Comparison of ENCODE assay signal across 4 worm cellular contexts in the genomic region with DNA sequence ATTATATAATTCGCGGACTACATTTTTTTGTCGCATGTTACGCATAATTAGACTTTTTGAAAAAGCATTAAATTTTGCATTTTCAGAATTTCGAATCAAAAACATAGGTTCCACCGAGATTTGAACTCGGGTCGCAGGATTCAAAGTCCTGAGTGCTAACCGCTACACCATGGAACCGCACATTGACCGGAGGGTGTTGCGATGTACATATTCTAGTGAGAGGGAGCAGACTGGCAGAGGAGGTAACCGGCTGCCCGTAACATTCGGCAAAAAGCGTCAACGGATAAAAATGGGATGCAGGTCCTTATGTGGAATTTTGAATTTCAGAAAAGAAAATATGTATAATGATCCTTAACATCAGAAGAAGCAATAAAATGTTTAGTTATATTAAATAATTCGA.
A peak's percentile ranks its signal among the peaks of the same experiment; 100 is the strongest.
TF ChIP-seq lines count a peak whose summit lies in the region.

No protein-coding gene starts in this region.

TF ChIP-seq in whole organism, L2 larva, 48 proteins besides CTCF, POLR2A, EP300 and RAD21:
- TF ChIP-seq unc-39 (tag; optimal IDR thresholded peaks at IDR 0.05; lab: Kevin White, UChicago) (no peak), F13H6.1 (tag; optimal IDR thresholded peaks at IDR 0.05; lab: Kevin White, UChicago) (peak; percentile 9), fos-1 (tag; optimal IDR thresholded peaks at IDR 0.05; lab: Kevin White, UChicago) (peak; percentile 23), nhr-10 (tag; optimal IDR thresholded peaks at IDR 0.05; lab: Kevin White, UChicago) (no peak), lin-13 (GFP tag; optimal IDR thresholded peaks at IDR 0.05; lab: Kevin White, UChicago) (peak; percentile 28), lsy-2 (tag; optimal IDR thresholded peaks at IDR 0.05; lab: Kevin White, UChicago) (peak in 1 of 2 experiments; percentile 23), ama-1 (optimal IDR thresholded peaks at IDR 0.05; lab: Kevin White, UChicago) (no peak), C34F6.9 (tag; optimal IDR thresholded peaks at IDR 0.05; lab: Kevin White, UChicago) (peak; percentile 8), alr-1 (tag; optimal IDR thresholded peaks at IDR 0.05; lab: Kevin White, UChicago) (no peak), sma-3 (GFP tag; optimal IDR thresholded peaks at IDR 0.05; lab: Kevin White, UChicago) (peak; percentile 2), zag-1 (tag; optimal IDR thresholded peaks at IDR 0.05; lab: Kevin White, UChicago) (no peak), nhr-77 (tag; optimal IDR thresholded peaks at IDR 0.05; lab: Kevin White, UChicago) (no peak), Y55F3AM.14 (GFP tag; optimal IDR thresholded peaks at IDR 0.05; lab: Kevin White, UChicago) (no peak), sem-4 (tag; optimal IDR thresholded peaks at IDR 0.05; lab: Kevin White, UChicago) (no peak), nhr-21 (tag; optimal IDR thresholded peaks at IDR 0.05; lab: Kevin White, UChicago) (peak; percentile 26), sma-9 (GFP tag; optimal IDR thresholded peaks at IDR 0.05; lab: Kevin White, UChicago) (peak; percentile 26), sma-9 (tag; optimal IDR thresholded peaks at IDR 0.05; lab: Kevin White, UChicago) (no peak), dmd-4 (tag; optimal IDR thresholded peaks at IDR 0.05; lab: Kevin White, UChicago) (no peak), lin-39 (tag; optimal IDR thresholded peaks at IDR 0.05; lab: Kevin White, UChicago) (no peak), lin-11 (tag; optimal IDR thresholded peaks at IDR 0.05; lab: Kevin White, UChicago) (peak; percentile 11)

TF ChIP-seq in whole organism, L4 larva, 104 proteins besides CTCF, POLR2A, EP300 and RAD21 (continues in another document):
- TF ChIP-seq egl-27 (tag; optimal IDR thresholded peaks at IDR 0.05; lab: Kevin White, UChicago) (no peak), aha-1 (tag; lab: Kevin White, UChicago) (peak; percentile 97), ceh-20 (GFP tag; IDR thresholded peaks at IDR 0.05; lab: Robert Waterston, UW) (0 out of 2 replicates have a peak, but pooled peaks have one; percentile 43), T20F7.1 (GFP tag; optimal IDR thresholded peaks at IDR 0.05; lab: Kevin White, UChicago) (no peak), dmd-9 (GFP tag; IDR thresholded peaks at IDR 0.05; lab: Robert Waterston, UW) (peak; percentile 66), arid-1 (GFP tag; conservative IDR thresholded peaks at IDR 0.05; lab: Robert Waterston, UW) (peak; percentile 70; the same call in 1 of the 2 replicates), hmg-1.1 (GFP tag; IDR thresholded peaks at IDR 0.05; lab: Robert Waterston, UW) (peak; percentile 73), dve-1 (tag; optimal IDR thresholded peaks at IDR 0.05; lab: Kevin White, UChicago; ENCODE audit: insufficient read depth) (peak; percentile 7), ces-1 (GFP tag; optimal IDR thresholded peaks at IDR 0.05; lab: Kevin White, UChicago) (no peak), ctbp-1 (GFP tag; IDR thresholded peaks at IDR 0.05; lab: Robert Waterston, UW) (no peak; the same call in 1 of the 2 replicates), lin-39 (tag; optimal IDR thresholded peaks at IDR 0.05; lab: Kevin White, UChicago) (no peak), Y105C5A.15 (GFP tag; IDR thresholded peaks at IDR 0.05; lab: Robert Waterston, UW) (0 out of 2 replicates have a peak, but pooled peaks have one; percentile 61), zip-2 (tag; optimal IDR thresholded peaks at IDR 0.05; lab: Kevin White, UChicago) (peak; percentile 39), sdz-12 (GFP tag; optimal IDR thresholded peaks at IDR 0.05; lab: Kevin White, UChicago) (no peak), dmd-6 (GFP tag; IDR thresholded peaks at IDR 0.05; lab: Robert Waterston, UW) (peak; percentile 42), duxl-1 (tag; optimal IDR thresholded peaks at IDR 0.05; lab: Kevin White, UChicago; ENCODE audit: poor library complexity) (peak; percentile 53), nhr-77 (tag; optimal IDR thresholded peaks at IDR 0.05; lab: Kevin White, UChicago) (no peak), lim-7 (GFP tag; IDR thresholded peaks at IDR 0.05; lab: Robert Waterston, UW) (no peak), lir-3 (tag; optimal IDR thresholded peaks at IDR 0.05; lab: Kevin White, UChicago) (peak; percentile 30), ceh-32 (tag; optimal IDR thresholded peaks at IDR 0.05; lab: Kevin White, UChicago; ENCODE audit: poor library complexity) (no peak), nhr-41 (GFP tag; IDR thresholded peaks at IDR 0.05; lab: Robert Waterston, UW) (no peak), nhr-111 (GFP tag; optimal IDR thresholded peaks at IDR 0.05; lab: Kevin White, UChicago) (peak; percentile 18)

TF ChIP-seq in whole organism, late embryonic, 69 proteins besides CTCF, POLR2A, EP300 and RAD21 (continues in another document):
- TF ChIP-seq ceh-34 (tag; optimal IDR thresholded peaks at IDR 0.05; lab: Kevin White, UChicago) (peak; percentile 25), ttx-3 (tag; optimal IDR thresholded peaks at IDR 0.05; lab: Kevin White, UChicago) (peak; percentile 61), lin-11 (tag; optimal IDR thresholded peaks at IDR 0.05; lab: Kevin White, UChicago) (peak; percentile 23), nhr-232 (tag; optimal IDR thresholded peaks at IDR 0.05; lab: Kevin White, UChicago) (peak; percentile 54), syd-9 (tag; optimal IDR thresholded peaks at IDR 0.05; lab: Kevin White, UChicago) (peak; percentile 68), sox-4 (tag; optimal IDR thresholded peaks at IDR 0.05; lab: Kevin White, UChicago) (peak; percentile 37), ceh-48 (tag; optimal IDR thresholded peaks at IDR 0.05; lab: Kevin White, UChicago) (peak; percentile 46), elt-4 (tag; optimal IDR thresholded peaks at IDR 0.05; lab: Kevin White, UChicago) (no peak), lim-6 (tag; optimal IDR thresholded peaks at IDR 0.05; lab: Kevin White, UChicago) (no peak), C38D4.7 (GFP tag; optimal IDR thresholded peaks at IDR 0.05; lab: Kevin White, UChicago) (peak; percentile 61), F13H6.1 (tag; optimal IDR thresholded peaks at IDR 0.05; lab: Kevin White, UChicago) (no peak), nhr-11 (tag; optimal IDR thresholded peaks at IDR 0.05; lab: Kevin White, UChicago) (no peak), Y22D7AL.16 (tag; optimal IDR thresholded peaks at IDR 0.05; lab: Kevin White, UChicago) (peak; percentile 33), npax-4 (tag; optimal IDR thresholded peaks at IDR 0.05; lab: Kevin White, UChicago) (no peak), ets-4 (tag; optimal IDR thresholded peaks at IDR 0.05; lab: Kevin White, UChicago) (no peak), dve-1 (tag; optimal IDR thresholded peaks at IDR 0.05; lab: Kevin White, UChicago) (no peak), sdc-2 (tag; optimal IDR thresholded peaks at IDR 0.05; lab: Kevin White, UChicago) (peak; percentile 31), ceh-6 (GFP tag; optimal IDR thresholded peaks at IDR 0.05; lab: Kevin White, UChicago) (peak; percentile 43), rnt-1 (tag; optimal IDR thresholded peaks at IDR 0.05; lab: Kevin White, UChicago) (peak; percentile 1), ceh-31 (tag; optimal IDR thresholded peaks at IDR 0.05; lab: Kevin White, UChicago) (peak; percentile 11), sox-2 (GFP tag; IDR thresholded peaks at IDR 0.05; lab: Robert Waterston, UW) (peak; percentile 32; the same call in 1 of the 2 replicates), gmeb-2 (tag; optimal IDR thresholded peaks at IDR 0.05; lab: Kevin White, UChicago) (peak; percentile 32), tbx-2 (tag; optimal IDR thresholded peaks at IDR 0.05; lab: Kevin White, UChicago) (peak; percentile 57), hlh-13 (GFP tag; optimal IDR thresholded peaks at IDR 0.05; lab: Kevin White, UChicago) (peak; percentile 54), unc-55 (GFP tag; optimal IDR thresholded peaks at IDR 0.05; lab: Kevin White, UChicago) (no peak), nfya-1 (tag; optimal IDR thresholded peaks at IDR 0.05; lab: Kevin White, UChicago) (peak; percentile 37)

TF ChIP-seq in whole organism, mixed stage, embryonic, 35 proteins besides CTCF, POLR2A, EP300 and RAD21 (continues in another document):
- TF ChIP-seq nhr-28 (tag; optimal IDR thresholded peaks at IDR 0.05; lab: Kevin White, UChicago): no peak
- TF ChIP-seq flh-1 (GFP tag; optimal IDR thresholded peaks at IDR 0.05; lab: Kevin White, UChicago): no peak
- no peak for TF ChIP-seq nhr-2 (tag; optimal IDR thresholded peaks at IDR 0.05; lab: Kevin White, UChicago)
- peak; percentile 43 for TF ChIP-seq sem-2 (GFP tag; optimal IDR thresholded peaks at IDR 0.05; lab: Kevin White, UChicago)
- TF ChIP-seq ceh-43 (GFP tag; optimal IDR thresholded peaks at IDR 0.05; lab: Kevin White, UChicago): peak; percentile 7
- no peak for TF ChIP-seq zip-8 (tag; optimal IDR thresholded peaks at IDR 0.05; lab: Kevin White, UChicago)
- peak; percentile 22 for TF ChIP-seq lin-13 (tag; optimal IDR thresholded peaks at IDR 0.05; lab: Kevin White, UChicago)
- TF ChIP-seq sptf-1 (tag; optimal IDR thresholded peaks at IDR 0.05; lab: Kevin White, UChicago): peak; percentile 67
- TF ChIP-seq tbx-8 (GFP tag; optimal IDR thresholded peaks at IDR 0.05; lab: Kevin White, UChicago): no peak
- TF ChIP-seq lsy-2 (tag; optimal IDR thresholded peaks at IDR 0.05; lab: Kevin White, UChicago): no peak
- no peak for TF ChIP-seq hlh-1 (tag; optimal IDR thresholded peaks at IDR 0.05; lab: Kevin White, UChicago)
- no peak for TF ChIP-seq nhr-237 (tag; optimal IDR thresholded peaks at IDR 0.05; lab: Kevin White, UChicago)
- TF ChIP-seq M03D4.4 (tag; optimal IDR thresholded peaks at IDR 0.05; lab: Kevin White, UChicago): peak; percentile 67
- no peak for TF ChIP-seq ces-1 (GFP tag; optimal IDR thresholded peaks at IDR 0.05; lab: Kevin White, UChicago)
- TF ChIP-seq ztf-11 (tag; optimal IDR thresholded peaks at IDR 0.05; lab: Kevin White, UChicago): no peak
- no peak for TF ChIP-seq elt-1 (tag; optimal IDR thresholded peaks at IDR 0.05; lab: Kevin White, UChicago; ENCODE audit: borderline replicate concordance, insufficient read depth)
- TF ChIP-seq ceh-83 (GFP tag; optimal IDR thresholded peaks at IDR 0.05; lab: Kevin White, UChicago): peak; percentile 81
- no peak for TF ChIP-seq unc-39 (tag; optimal IDR thresholded peaks at IDR 0.05; lab: Kevin White, UChicago)
- TF ChIP-seq bed-3 (GFP tag; optimal IDR thresholded peaks at IDR 0.05; lab: Kevin White, UChicago): peak; percentile 13
- no peak for TF ChIP-seq nhr-76 (tag; optimal IDR thresholded peaks at IDR 0.05; lab: Kevin White, UChicago)
- TF ChIP-seq snpc-4 (tag; optimal IDR thresholded peaks at IDR 0.05; lab: Kevin White, UChicago): no peak
- no peak for TF ChIP-seq blmp-1 (tag; optimal IDR thresholded peaks at IDR 0.05; lab: Kevin White, UChicago)
- TF ChIP-seq mep-1 (tag; optimal IDR thresholded peaks at IDR 0.05; lab: Kevin White, UChicago): no peak
- no peak for TF ChIP-seq mab-5 (tag; optimal IDR thresholded peaks at IDR 0.05; lab: Kevin White, UChicago)
- no peak for TF ChIP-seq elt-3 (tag; optimal IDR thresholded peaks at IDR 0.05; lab: Kevin White, UChicago)
- no peak for TF ChIP-seq unc-62 (GFP tag; optimal IDR thresholded peaks at IDR 0.05; lab: Kevin White, UChicago)
- peak; percentile 72 for TF ChIP-seq lin-32 (GFP tag; optimal IDR thresholded peaks at IDR 0.05; lab: Kevin White, UChicago)
- peak; percentile 70 for TF ChIP-seq drap-1 (GFP tag; optimal IDR thresholded peaks at IDR 0.05; lab: Kevin White, UChicago)
- no peak for TF ChIP-seq nhr-12 (tag; optimal IDR thresholded peaks at IDR 0.05; lab: Kevin White, UChicago)
